Worm (Caenorhabditis elegans) whole organism, mixed stage, embryonic: ENCODE data around the gene C10A4.10.

Experiments
- M03D4.4 ChIP-seq: sonication (generic microtip); optimal IDR thresholded peaks from 2 replicates; lab custom pipeline; 2017; ENCODE audit warnings: mild to moderate bottlenecking, missing genetic modification characterization, missing compliant biosample characterization
- blmp-1 ChIP-seq: fragments of 150-350 bp; optimal IDR thresholded peaks from 2 replicates; lab custom pipeline; 2014; ENCODE audit warnings: missing biosample characterization, missing genetic modification characterization
- ceh-39 ChIP-seq: fragments of 150-350 bp; optimal IDR thresholded peaks from 2 replicates; lab custom pipeline; 2014; ENCODE audit warnings: missing biosample characterization, missing genetic modification characterization
- ceh-43 ChIP-seq: fragments of 200-800 bp; sonication (Bioruptor generic); optimal IDR thresholded peaks from 2 replicates; lab custom pipeline; 2018; ENCODE audit warnings: mild to moderate bottlenecking, missing genetic modification characterization, moderate library complexity, missing compliant biosample characterization
- ham-2 ChIP-seq: fragments of 200-800 bp; sonication (Bioruptor generic); optimal IDR thresholded peaks from 2 replicates; lab custom pipeline; 2018; ENCODE audit warnings: mild to moderate bottlenecking, missing genetic modification characterization, missing compliant biosample characterization
- lin-13 ChIP-seq: fragments of 150-350 bp; optimal IDR thresholded peaks from 2 replicates; lab custom pipeline; 2014; ENCODE audit warnings: missing biosample characterization, missing genetic modification characterization
- lsy-2 ChIP-seq: fragments of 150-350 bp; optimal IDR thresholded peaks from 2 replicates; lab custom pipeline; 2014; ENCODE audit warnings: missing biosample characterization, missing genetic modification characterization
- mep-1 ChIP-seq: fragments of 150-350 bp; optimal IDR thresholded peaks from 2 replicates; lab custom pipeline; 2017; ENCODE audit warnings: missing biosample characterization, missing genetic modification reagents, missing genetic modification characterization, inconsistent platforms
- nhr-76 ChIP-seq: sonication (generic microtip); optimal IDR thresholded peaks from 2 replicates; lab custom pipeline; 2017; ENCODE audit warnings: missing biosample characterization, missing genetic modification characterization
- pha-4 ChIP-seq: fragments of 150-350 bp; optimal IDR thresholded peaks from 2 replicates; lab custom pipeline; 2018; ENCODE audit warnings: missing biosample characterization, missing genetic modification reagents, missing genetic modification characterization
- snpc-4 ChIP-seq: fragments of 150-350 bp; optimal IDR thresholded peaks from 2 replicates; lab custom pipeline; 2014; ENCODE audit warnings: missing biosample characterization, missing genetic modification characterization
- unc-120 ChIP-seq: sonication (generic microtip); optimal IDR thresholded peaks from 2 replicates; lab custom pipeline; 2017; ENCODE audit warnings: missing genetic modification characterization, missing compliant biosample characterization; ENCODE audit not compliant: poor library complexity, severe bottlenecking
- unc-39 ChIP-seq: fragments of 150-350 bp; optimal IDR thresholded peaks from 2 replicates; lab custom pipeline; 2014; ENCODE audit warnings: missing biosample characterization, missing genetic modification characterization
- unc-62 ChIP-seq: fragments of 150-350 bp; optimal IDR thresholded peaks from 2 replicates; lab custom pipeline; 2014; ENCODE audit warnings: missing biosample characterization, missing genetic modification reagents, missing genetic modification characterization

DNA sequence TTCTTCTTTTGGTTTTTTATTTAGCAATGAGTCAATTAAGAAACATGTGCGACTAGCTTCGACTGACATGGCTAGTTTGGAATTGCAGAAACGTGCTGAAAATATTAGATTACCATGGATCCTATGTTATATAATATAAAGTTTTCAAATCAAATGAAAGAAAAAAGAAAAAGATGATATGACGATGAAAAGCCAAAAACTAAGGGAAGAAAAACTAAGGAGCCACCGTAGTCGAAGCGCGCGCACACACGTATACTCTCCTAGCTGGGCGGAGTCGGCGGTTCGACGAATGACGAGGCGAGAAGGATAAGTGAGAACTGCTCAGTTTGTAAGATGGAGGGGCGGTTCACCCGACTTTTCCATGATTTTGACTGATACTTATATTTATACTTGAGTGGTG lies 26.1 kb downstream of the C10A4.10 start, which contains the start of gene mnm-2:
- TF ChIP-seq unc-62 (GFP tag; lab: Kevin White, UChicago) (no peak), unc-120 (tag; lab: Kevin White, UChicago) (no peak), lin-13 (tag; lab: Kevin White, UChicago) (no peak), snpc-4 (tag; lab: Kevin White, UChicago) (no peak), M03D4.4 (no peak), ham-2 (GFP tag; lab: Kevin White, UChicago) (no peak), pha-4 (tag; lab: Kevin White, UChicago) (no peak), nhr-76 (no peak), ceh-43 (GFP tag; lab: Kevin White, UChicago) (no peak), blmp-1 (tag; lab: Kevin White, UChicago) (no peak), mep-1 (no peak), lsy-2 (tag; lab: Kevin White, UChicago) (no peak), unc-39 (tag; lab: Kevin White, UChicago) (no peak), ceh-39 (tag; lab: Kevin White, UChicago) (no peak)
